Fruit fly (Drosophila melanogaster): ENCODE data around the gene CG17919.

CG17919 gene

DNA sequence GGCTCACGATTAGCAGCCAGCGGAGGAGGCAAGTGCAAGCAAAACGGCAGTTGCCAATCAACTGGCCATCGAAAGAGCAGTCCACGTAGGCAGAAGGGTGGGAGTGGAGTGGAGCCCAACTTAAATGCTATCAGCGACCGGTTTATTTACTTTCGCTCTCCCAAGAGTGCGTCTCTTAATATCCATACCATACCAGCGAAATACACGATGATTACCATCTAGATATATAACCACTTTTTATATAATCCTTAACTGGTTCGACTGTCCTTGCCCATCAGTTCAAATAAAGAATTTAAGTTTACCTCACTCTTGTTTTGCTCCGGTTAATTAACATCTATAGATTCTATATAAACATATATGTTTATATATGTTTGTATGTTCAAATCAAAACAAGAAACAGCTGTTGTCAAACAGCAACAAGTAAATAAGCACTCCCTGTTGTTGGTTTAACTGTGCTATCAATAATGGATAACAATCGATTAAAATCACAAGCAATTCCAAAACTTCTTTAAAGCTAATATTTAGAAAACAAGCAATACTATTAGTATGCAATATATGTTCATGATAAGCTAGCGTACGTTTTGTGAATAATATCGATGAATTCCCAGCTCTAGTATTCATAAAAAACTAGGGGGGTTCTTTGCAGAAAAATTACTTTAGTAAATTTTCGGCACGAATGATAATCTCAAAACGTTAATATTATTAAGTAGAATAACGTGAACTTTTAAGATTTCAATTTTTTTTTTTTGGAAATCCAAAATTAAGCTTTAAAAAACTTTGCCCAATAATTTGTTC lies 29.9 kb downstream of the CG17919 start (continued):
- TF ChIP-seq CG17186 (GFP tag; optimal IDR thresholded peaks at IDR 0.05) (no peak), Atf6 (GFP tag; IDR thresholded peaks at IDR 0.05) (peak; percentile 76), CG9437 (GFP tag; optimal IDR thresholded peaks at IDR 0.05) (peak; percentile 36), Awh (GFP tag; IDR thresholded peaks at IDR 0.05) (peak; percentile 66), CG13123 (GFP tag; optimal IDR thresholded peaks at IDR 0.05) (peak; percentile 42), MESR4 (GFP tag; optimal IDR thresholded peaks at IDR 0.05) (peak; percentile 12), esg (GFP tag; conservative IDR thresholded peaks at IDR 0.05) (no peak), zen (tag; optimal IDR thresholded peaks at IDR 0.05) (no peak), NC2α (GFP tag; optimal IDR thresholded peaks at IDR 0.05) (no peak), CG2875 (GFP tag; optimal IDR thresholded peaks at IDR 0.05) (peak; percentile 57), CG17912 (GFP tag; optimal IDR thresholded peaks at IDR 0.05) (no peak), lab (GFP tag; optimal IDR thresholded peaks at IDR 0.05) (peak; percentile 83), CG4328 (GFP tag; optimal IDR thresholded peaks at IDR 0.05) (peak; percentile 10), CG17328 (GFP tag; IDR thresholded peaks at IDR 0.05) (no peak), ATbp (GFP tag; optimal IDR thresholded peaks at IDR 0.05) (peak; percentile 10), HLH3B (GFP tag; IDR thresholded peaks at IDR 0.05) (no peak; the same call in 1 of the 2 replicates), gcm2 (GFP tag; optimal IDR thresholded peaks at IDR 0.05) (peak; percentile 21), CG1792 (GFP tag; optimal IDR thresholded peaks at IDR 0.05) (no peak), CG7556 (GFP tag; optimal IDR thresholded peaks at IDR 0.05) (peak; percentile 65), ac (GFP tag; optimal IDR thresholded peaks at IDR 0.05) (no peak), ham (GFP tag; IDR thresholded peaks at IDR 0.05) (no peak), NC2β (GFP tag; optimal IDR thresholded peaks at IDR 0.05) (no peak), MBD-R2 (GFP tag; IDR thresholded peaks at IDR 0.05) (peak; percentile 55; the same call in 1 of the 2 replicates), zen2 (GFP tag; IDR thresholded peaks at IDR 0.05; ENCODE audit: partially characterized antibody) (no peak), Ssrp (tag; optimal IDR thresholded peaks at IDR 0.05) (no peak), CG1602 (GFP tag; optimal IDR thresholded peaks at IDR 0.05) (peak; percentile 37), NK7.1 (GFP tag; optimal IDR thresholded peaks at IDR 0.05) (no peak), CG7786 (GFP tag; optimal IDR thresholded peaks at IDR 0.05) (no peak), CG7963 (GFP tag; IDR thresholded peaks at IDR 0.05; ENCODE audit: partially characterized antibody) (no peak), Rfx (GFP tag; IDR thresholded peaks at IDR 0.05) (peak; percentile 77), cad (GFP tag; optimal IDR thresholded peaks at IDR 0.05) (no peak), CG1647 (GFP tag; optimal IDR thresholded peaks at IDR 0.05) (peak; percentile 50), CG2129 (GFP tag; IDR thresholded peaks at IDR 0.05; ENCODE audit: partially characterized antibody) (no peak), Bdp1 (GFP tag; optimal IDR thresholded peaks at IDR 0.05) (peak; percentile 1), tio (GFP tag; optimal IDR thresholded peaks at IDR 0.05) (no peak), CG11560 (tag; IDR thresholded peaks at IDR 0.05) (no peak), CG10959 (GFP tag; IDR thresholded peaks at IDR 0.05) (no peak), CG4282 (GFP tag; optimal IDR thresholded peaks at IDR 0.05) (no peak), chinmo (GFP tag; IDR thresholded peaks at IDR 0.05; ENCODE audit: partially characterized antibody) (0 out of 4 replicates have a peak, but pooled peaks have one; percentile 19), CG12744 (GFP tag; optimal IDR thresholded peaks at IDR 0.05) (peak; percentile 72), CG11456 (GFP tag; IDR thresholded peaks at IDR 0.05) (0 out of 3 replicates have a peak, but pooled peaks have one; percentile 4), jigr1 (GFP tag; IDR thresholded peaks at IDR 0.05) (no peak), amos (GFP tag; IDR thresholded peaks at IDR 0.05; ENCODE audit: partially characterized antibody) (no peak), CG11696 (GFP tag; IDR thresholded peaks at IDR 0.05) (no peak), CHES-1-like (GFP tag; optimal IDR thresholded peaks at IDR 0.05) (peak; percentile 13), mld (GFP tag; IDR thresholded peaks at IDR 0.05; ENCODE audit: partially characterized antibody) (no peak), CG42726 (GFP tag; IDR thresholded peaks at IDR 0.05; ENCODE audit: partially characterized antibody) (no peak), CG30431 (GFP tag; optimal IDR thresholded peaks at IDR 0.05) (no peak), eve (GFP tag; optimal IDR thresholded peaks at IDR 0.05) (no peak)

Measured in whole organism, embryonic.